Worm (Caenorhabditis elegans): ENCODE results near the gene F48E3.2.
A peak's percentile ranks its signal among the peaks of the same experiment; 100 is the strongest.

F48E3.2 gene

ce11 chrX:7502807-7503206 lies 9.9 kb upstream of the F48E3.2 start, which contains the start of gene F48E3.6:
F48E3.6 (minus strand) TSS chrX:7502907.
- no peak for TF ChIP-seq unc-62 (GFP tag; optimal IDR thresholded peaks at IDR 0.05)
- TF ChIP-seq ceh-9 (tag; optimal IDR thresholded peaks at IDR 0.05), result no peak
- no peak for TF ChIP-seq ama-1 (optimal IDR thresholded peaks at IDR 0.05)

ce11 chrX:7500970-7501369 lies 8.1 kb upstream of the F48E3.2 start, which contains the start of gene uggt-1:
uggt-1 (minus strand) TSS chrX:7500982.
- no peak for TF ChIP-seq nhr-76 (tag; optimal IDR thresholded peaks at IDR 0.05)
- no peak for TF ChIP-seq zag-1 (tag; optimal IDR thresholded peaks at IDR 0.05)
- no peak for TF ChIP-seq fkh-2 (tag; optimal IDR thresholded peaks at IDR 0.05)
- TF ChIP-seq mml-1 (tag; optimal IDR thresholded peaks at IDR 0.05), result no peak
- TF ChIP-seq lsy-12 (tag; optimal IDR thresholded peaks at IDR 0.05), result peak; percentile 80
- peak; percentile 92 for TF ChIP-seq nfya-1 (tag; optimal IDR thresholded peaks at IDR 0.05; ENCODE audit: insufficient read depth)
- TF ChIP-seq nhr-25 (tag; optimal IDR thresholded peaks at IDR 0.05), result peak; percentile 63
- TF ChIP-seq fos-1 (tag; optimal IDR thresholded peaks at IDR 0.05), result peak; percentile 60
- peak; percentile 93 for TF ChIP-seq snpc-4 (tag; optimal IDR thresholded peaks at IDR 0.05)
- peak; percentile 85 for TF ChIP-seq lin-15B (tag; optimal IDR thresholded peaks at IDR 0.05)
- peak; percentile 43 for TF ChIP-seq nhr-77 (tag; optimal IDR thresholded peaks at IDR 0.05)
- TF ChIP-seq nhr-12 (tag; optimal IDR thresholded peaks at IDR 0.05), result no peak
- peak; percentile 90 for TF ChIP-seq lin-39 (tag; optimal IDR thresholded peaks at IDR 0.05)
- TF ChIP-seq ceh-82 (tag; optimal IDR thresholded peaks at IDR 0.05), result peak; percentile 86
- peak; percentile 92 for TF ChIP-seq ceh-28 (tag; optimal IDR thresholded peaks at IDR 0.05)
- no peak for TF ChIP-seq daf-12 (tag; optimal IDR thresholded peaks at IDR 0.05)
- peak; percentile 81 for TF ChIP-seq elt-2 (tag; optimal IDR thresholded peaks at IDR 0.05)
- peak; percentile 39 for TF ChIP-seq jun-1 (tag; optimal IDR thresholded peaks at IDR 0.05)
- peak; percentile 51 for TF ChIP-seq nhr-11 (tag; optimal IDR thresholded peaks at IDR 0.05)
- TF ChIP-seq nhr-23 (tag; optimal IDR thresholded peaks at IDR 0.05), result peak; percentile 91
- TF ChIP-seq mdl-1 (tag; optimal IDR thresholded peaks at IDR 0.05), result peak; percentile 71
- peak; percentile 74 for TF ChIP-seq nhr-43 (tag; optimal IDR thresholded peaks at IDR 0.05; ENCODE audit: poor library complexity, severe bottlenecking)
- no peak for TF ChIP-seq egl-27 (tag; optimal IDR thresholded peaks at IDR 0.05)
- TF ChIP-seq elt-3 (tag; optimal IDR thresholded peaks at IDR 0.05), result no peak
- TF ChIP-seq ama-1 (optimal IDR thresholded peaks at IDR 0.05), result no peak
- no peak for TF ChIP-seq ztf-11 (tag; optimal IDR thresholded peaks at IDR 0.05)
- TF ChIP-seq egl-5 (tag; optimal IDR thresholded peaks at IDR 0.05), result peak; percentile 40
- peak; percentile 81 for TF ChIP-seq fkh-10 (GFP tag; optimal IDR thresholded peaks at IDR 0.05)
- TF ChIP-seq aly-2 (tag; optimal IDR thresholded peaks at IDR 0.05), result no peak
- TF ChIP-seq R02D3.7 (tag; optimal IDR thresholded peaks at IDR 0.05), result peak; percentile 56
- TF ChIP-seq tbx-2 (tag; optimal IDR thresholded peaks at IDR 0.05), result peak; percentile 83
- no peak for TF ChIP-seq ceh-9 (tag; optimal IDR thresholded peaks at IDR 0.05)
- no peak for TF ChIP-seq nhr-28 (tag; optimal IDR thresholded peaks at IDR 0.05)
- TF ChIP-seq nhr-237 (tag; optimal IDR thresholded peaks at IDR 0.05), result no peak
- TF ChIP-seq eor-1 (tag; optimal IDR thresholded peaks at IDR 0.05), result no peak
- TF ChIP-seq ztf-4 (tag; optimal IDR thresholded peaks at IDR 0.05), result no peak
- TF ChIP-seq pha-4 (tag; optimal IDR thresholded peaks at IDR 0.05), result peak; percentile 92
- peak; percentile 72 for TF ChIP-seq skn-1 (tag; optimal IDR thresholded peaks at IDR 0.05)
- no peak for TF ChIP-seq ZK546.5 (tag; optimal IDR thresholded peaks at IDR 0.05)
- no peak for TF ChIP-seq ceh-16 (tag; optimal IDR thresholded peaks at IDR 0.05)
- no peak for TF ChIP-seq nhr-67 (tag; optimal IDR thresholded peaks at IDR 0.05)
- TF ChIP-seq sea-2 (GFP tag; optimal IDR thresholded peaks at IDR 0.05), result no peak
- TF ChIP-seq unc-62 (GFP tag; optimal IDR thresholded peaks at IDR 0.05), result no peak
- peak; percentile 59 for TF ChIP-seq pqm-1 (tag; optimal IDR thresholded peaks at IDR 0.05)
- peak; percentile 87 for TF ChIP-seq hmg-11 (tag; optimal IDR thresholded peaks at IDR 0.05)
- TF ChIP-seq elt-1 (tag; optimal IDR thresholded peaks at IDR 0.05), result peak; percentile 45
- no peak for TF ChIP-seq unc-39 (tag; optimal IDR thresholded peaks at IDR 0.05)

All from whole organism, L3 larva.